5 fruit fly cellular contexts compared by ENCODE assay signal in genomic region chr2L:3804641-3805273, dm6.
A peak's percentile ranks its signal among the peaks of the same experiment; 100 is the strongest.
TF ChIP-seq lines count a peak whose summit lies in the region.

No protein-coding gene starts in this region.

- TF ChIP-seq CTCF in whole organism, embryonic (GFP tag; optimal IDR thresholded peaks at IDR 0.05; lab: Kevin White, UChicago) = peak; percentile 78

TF ChIP-seq in whole organism, adult, 20 proteins besides CTCF, POLR2A, EP300 and RAD21 (continues in another document):
- TF ChIP-seq CG5204 (GFP tag; optimal IDR thresholded peaks at IDR 0.05; lab: Kevin White, UChicago) (peak; percentile 95), Clk (GFP tag; optimal IDR thresholded peaks at IDR 0.05; lab: Kevin White, UChicago) (peak; percentile 89), ovo (GFP tag; optimal IDR thresholded peaks at IDR 0.05; lab: Kevin White, UChicago) (peak; percentile 52), Crg-1 (GFP tag; optimal IDR thresholded peaks at IDR 0.05; lab: Kevin White, UChicago) (peak; percentile 39), CG14711 (tag; optimal IDR thresholded peaks at IDR 0.05; lab: Kevin White, UChicago) (peak; percentile 94), CG11617 (GFP tag; optimal IDR thresholded peaks at IDR 0.05; lab: Kevin White, UChicago) (peak; percentile 79), Hr96 (GFP tag; optimal IDR thresholded peaks at IDR 0.05; lab: Kevin White, UChicago) (peak; percentile 97), tj (GFP tag; optimal IDR thresholded peaks at IDR 0.05; lab: Kevin White, UChicago) (peak; percentile 60), cic (GFP tag; optimal IDR thresholded peaks at IDR 0.05; lab: Kevin White, UChicago) (peak; percentile 85), toe (GFP tag; optimal IDR thresholded peaks at IDR 0.05; lab: Kevin White, UChicago) (peak; percentile 91), pad (GFP tag; optimal IDR thresholded peaks at IDR 0.05; lab: Kevin White, UChicago) (peak; percentile 78), cnc (optimal IDR thresholded peaks at IDR 0.05; lab: Kevin White, UChicago) (no peak), CG1620 (GFP tag; optimal IDR thresholded peaks at IDR 0.05; lab: Kevin White, UChicago) (peak; percentile 72), CG33017 (tag; optimal IDR thresholded peaks at IDR 0.05; lab: Kevin White, UChicago) (peak; percentile 97), CG7045 (GFP tag; optimal IDR thresholded peaks at IDR 0.05; lab: Kevin White, UChicago) (peak; percentile 97), CG7101 (tag; optimal IDR thresholded peaks at IDR 0.05; lab: Kevin White, UChicago) (peak; percentile 95), Mnt (GFP tag; optimal IDR thresholded peaks at IDR 0.05; lab: Kevin White, UChicago) (peak; percentile 79), kay (GFP tag; lab: Kevin White, UChicago; ENCODE audit: borderline replicate concordance) (peak; percentile 76)

TF ChIP-seq in whole organism, embryonic, 481 proteins besides CTCF, POLR2A, EP300 and RAD21 (continues in another document):
- peak; percentile 86 for TF ChIP-seq Neu2 (GFP tag; optimal IDR thresholded peaks at IDR 0.05; lab: Kevin White, UChicago; ENCODE audit: borderline replicate concordance)
- peak; percentile 97 for TF ChIP-seq CG5953 (GFP tag; IDR thresholded peaks at IDR 0.05; lab: Robert Waterston, UW)
- peak; percentile 99 for TF ChIP-seq CG12071 (GFP tag; optimal IDR thresholded peaks at IDR 0.05; lab: Kevin White, UChicago)
- TF ChIP-seq CG17359 (tag; optimal IDR thresholded peaks at IDR 0.05; lab: Kevin White, UChicago) = peak; percentile 100
- TF ChIP-seq cad (GFP tag; optimal IDR thresholded peaks at IDR 0.05; lab: Kevin White, UChicago) = no peak
- TF ChIP-seq ewg (GFP tag; optimal IDR thresholded peaks at IDR 0.05; lab: Kevin White, UChicago) = peak; percentile 99
- TF ChIP-seq unpg (GFP tag; optimal IDR thresholded peaks at IDR 0.05; lab: Kevin White, UChicago) = peak; percentile 99
- peak in 1 of 3 experiments; percentile 94 for TF ChIP-seq lola (GFP tag; optimal IDR thresholded peaks at IDR 0.05; lab: Kevin White, UChicago)
- peak; percentile 96 for TF ChIP-seq CG4854 (GFP tag; optimal IDR thresholded peaks at IDR 0.05; lab: Kevin White, UChicago)
- peak; percentile 98 for TF ChIP-seq Antp (GFP tag; optimal IDR thresholded peaks at IDR 0.05; lab: Kevin White, UChicago)
- TF ChIP-seq CG10462 (GFP tag; optimal IDR thresholded peaks at IDR 0.05; lab: Kevin White, UChicago) = peak; percentile 93
- peak; percentile 98 for TF ChIP-seq E2f1 (GFP tag; IDR thresholded peaks at IDR 0.05; lab: Robert Waterston, UW)
- TF ChIP-seq wor (GFP tag; IDR thresholded peaks at IDR 0.05; lab: Robert Waterston, UW) = peak; percentile 98
- TF ChIP-seq crc (GFP tag; optimal IDR thresholded peaks at IDR 0.05; lab: Kevin White, UChicago) = peak; percentile 97
- peak; percentile 95 for TF ChIP-seq disco-r (GFP tag; optimal IDR thresholded peaks at IDR 0.05; lab: Kevin White, UChicago)
- TF ChIP-seq CG15011 (GFP tag; optimal IDR thresholded peaks at IDR 0.05; lab: Kevin White, UChicago) = peak; percentile 97
- peak; percentile 99 for TF ChIP-seq gem (tag; optimal IDR thresholded peaks at IDR 0.05; lab: Kevin White, UChicago)
- peak; percentile 96 for TF ChIP-seq HLH54F (GFP tag; optimal IDR thresholded peaks at IDR 0.05; lab: Kevin White, UChicago)

TF ChIP-seq in whole organism, prepupa, 60 proteins besides CTCF, POLR2A, EP300 and RAD21 (continues in another document):
- TF ChIP-seq CG9139 (GFP tag; optimal IDR thresholded peaks at IDR 0.05; lab: Kevin White, UChicago) (peak; percentile 99), CG16779 (tag; optimal IDR thresholded peaks at IDR 0.05; lab: Kevin White, UChicago) (peak; percentile 99), CG11762 (GFP tag; optimal IDR thresholded peaks at IDR 0.05; lab: Kevin White, UChicago; ENCODE audit: insufficient read depth) (peak; percentile 99), CG3032 (tag; optimal IDR thresholded peaks at IDR 0.05; lab: Kevin White, UChicago) (peak; percentile 99), Hr39 (GFP tag; optimal IDR thresholded peaks at IDR 0.05; lab: Kevin White, UChicago) (peak; percentile 91), CG34406 (GFP tag; optimal IDR thresholded peaks at IDR 0.05; lab: Kevin White, UChicago) (peak; percentile 96), fkh (GFP tag; optimal IDR thresholded peaks at IDR 0.05; lab: Kevin White, UChicago) (peak; percentile 81), CG8319 (GFP tag; optimal IDR thresholded peaks at IDR 0.05; lab: Kevin White, UChicago) (peak; percentile 94), esn (GFP tag; optimal IDR thresholded peaks at IDR 0.05; lab: Kevin White, UChicago) (peak; percentile 90), spab (GFP tag; optimal IDR thresholded peaks at IDR 0.05; lab: Kevin White, UChicago) (peak; percentile 99), CG8632 (GFP tag; optimal IDR thresholded peaks at IDR 0.05; lab: Kevin White, UChicago) (peak; percentile 96), vri (GFP tag; optimal IDR thresholded peaks at IDR 0.05; lab: Kevin White, UChicago) (peak; percentile 61), cyc (GFP tag; optimal IDR thresholded peaks at IDR 0.05; lab: Kevin White, UChicago) (peak; percentile 93), salr (GFP tag; optimal IDR thresholded peaks at IDR 0.05; lab: Kevin White, UChicago) (peak; percentile 96 to 99), Eip78C (GFP tag; lab: Kevin White, UChicago) (peak; percentile 100), Smox (GFP tag; optimal IDR thresholded peaks at IDR 0.05; lab: Kevin White, UChicago) (peak; percentile 84), CG11902 (GFP tag; optimal IDR thresholded peaks at IDR 0.05; lab: Kevin White, UChicago) (peak; percentile 90), lz (GFP tag; optimal IDR thresholded peaks at IDR 0.05; lab: Kevin White, UChicago) (peak; percentile 92), fd85E (GFP tag; optimal IDR thresholded peaks at IDR 0.05; lab: Kevin White, UChicago) (peak; percentile 91)

TF ChIP-seq in whole organism, pupa, 21 proteins besides CTCF, POLR2A, EP300 and RAD21:
- TF ChIP-seq CG10348 (GFP tag; IDR thresholded peaks at IDR 0.05; lab: Robert Waterston, UW) = peak; percentile 97
- peak; percentile 99 for TF ChIP-seq CG8159 (tag; optimal IDR thresholded peaks at IDR 0.05; lab: Kevin White, UChicago)
- TF ChIP-seq EcR (GFP tag; optimal IDR thresholded peaks at IDR 0.05; lab: Kevin White, UChicago) = peak; percentile 81
- TF ChIP-seq CG32121 (GFP tag; IDR thresholded peaks at IDR 0.05; lab: Robert Waterston, UW) = peak; percentile 100
- peak; percentile 100 for TF ChIP-seq Pif1A (GFP tag; optimal IDR thresholded peaks at IDR 0.05; lab: Kevin White, UChicago)
- TF ChIP-seq Snoo (tag; optimal IDR thresholded peaks at IDR 0.05; lab: Kevin White, UChicago) = peak; percentile 89
- peak; percentile 99 for TF ChIP-seq Pif1B (GFP tag; optimal IDR thresholded peaks at IDR 0.05; lab: Kevin White, UChicago)
- peak; percentile 98 for TF ChIP-seq rn (GFP tag; IDR thresholded peaks at IDR 0.05; lab: Robert Waterston, UW)
- TF ChIP-seq Ets98B (GFP tag; IDR thresholded peaks at IDR 0.05; lab: Robert Waterston, UW) = peak; percentile 99
- peak; percentile 100 for TF ChIP-seq CG34367 (tag; optimal IDR thresholded peaks at IDR 0.05; lab: Kevin White, UChicago)
- peak; percentile 99 for TF ChIP-seq D1 (tag; optimal IDR thresholded peaks at IDR 0.05; lab: Kevin White, UChicago)
- TF ChIP-seq CG17806 (tag; optimal IDR thresholded peaks at IDR 0.05; lab: Kevin White, UChicago) = peak; percentile 100
- TF ChIP-seq CG4496 (GFP tag; IDR thresholded peaks at IDR 0.05; lab: Robert Waterston, UW) = peak; percentile 100
- TF ChIP-seq CG8301 (tag; optimal IDR thresholded peaks at IDR 0.05; lab: Kevin White, UChicago) = peak; percentile 100
- peak; percentile 99 for TF ChIP-seq gl (tag; optimal IDR thresholded peaks at IDR 0.05; lab: Kevin White, UChicago)
- TF ChIP-seq CG14655 (GFP tag; optimal IDR thresholded peaks at IDR 0.05; lab: Kevin White, UChicago) = peak; percentile 100
- TF ChIP-seq CG13204 (GFP tag; optimal IDR thresholded peaks at IDR 0.05; lab: Kevin White, UChicago) = peak; percentile 96
- TF ChIP-seq fd96Ca (GFP tag; IDR thresholded peaks at IDR 0.05; lab: Robert Waterston, UW) = peak; percentile 100
- TF ChIP-seq CG12605 (GFP tag; IDR thresholded peaks at IDR 0.05; lab: Robert Waterston, UW) = peak; percentile 99
- TF ChIP-seq CG9948 (tag; optimal IDR thresholded peaks at IDR 0.05; lab: Kevin White, UChicago) = peak; percentile 100
- peak; percentile 98 for TF ChIP-seq CG15710 (tag; optimal IDR thresholded peaks at IDR 0.05; lab: Kevin White, UChicago)

TF ChIP-seq in whole organism, wandering third instar larva, 38 proteins besides CTCF, POLR2A, EP300 and RAD21 (continues in another document):
- TF ChIP-seq Jra (GFP tag; optimal IDR thresholded peaks at IDR 0.05; lab: Kevin White, UChicago) = no peak
- peak; percentile 73 for TF ChIP-seq CG32264 (GFP tag; optimal IDR thresholded peaks at IDR 0.05; lab: Kevin White, UChicago)
- TF ChIP-seq ey (GFP tag; optimal IDR thresholded peaks at IDR 0.05; lab: Kevin White, UChicago) = peak; percentile 83
- peak; percentile 33 for TF ChIP-seq tai (GFP tag; optimal IDR thresholded peaks at IDR 0.05; lab: Kevin White, UChicago)
- peak; percentile 67 for TF ChIP-seq psq (GFP tag; optimal IDR thresholded peaks at IDR 0.05; lab: Kevin White, UChicago)
- TF ChIP-seq dl (GFP tag; optimal IDR thresholded peaks at IDR 0.05; lab: Kevin White, UChicago; ENCODE audit: insufficient read depth in 1 of 2, partially characterized antibody in 2 of 2) = no peak
- TF ChIP-seq brk (GFP tag; optimal IDR thresholded peaks at IDR 0.05; lab: Kevin White, UChicago) = no peak
- TF ChIP-seq Myc (optimal IDR thresholded peaks at IDR 0.05; lab: Kevin White, UChicago) = no peak
- no peak for TF ChIP-seq Dif (GFP tag; optimal IDR thresholded peaks at IDR 0.05; lab: Kevin White, UChicago; ENCODE audit: partially characterized antibody)
- no peak for TF ChIP-seq Hr83 (GFP tag; optimal IDR thresholded peaks at IDR 0.05; lab: Kevin White, UChicago; ENCODE audit: poor library complexity, severe bottlenecking)
- TF ChIP-seq N (GFP tag; optimal IDR thresholded peaks at IDR 0.05; lab: Kevin White, UChicago) = no peak
- no peak for TF ChIP-seq usp (GFP tag; optimal IDR thresholded peaks at IDR 0.05; lab: Kevin White, UChicago)
- no peak for TF ChIP-seq Rel (GFP tag; optimal IDR thresholded peaks at IDR 0.05; lab: Kevin White, UChicago)
- TF ChIP-seq Rel (tag; optimal IDR thresholded peaks at IDR 0.05; lab: Kevin White, UChicago) = peak; percentile 27
- peak; percentile 93 for TF ChIP-seq sv (GFP tag; optimal IDR thresholded peaks at IDR 0.05; lab: Kevin White, UChicago)
- peak; percentile 91 for TF ChIP-seq fru (GFP tag; optimal IDR thresholded peaks at IDR 0.05; lab: Kevin White, UChicago)
- TF ChIP-seq HLH106 (tag; optimal IDR thresholded peaks at IDR 0.05; lab: Kevin White, UChicago) = peak; percentile 88
- TF ChIP-seq jim (GFP tag; optimal IDR thresholded peaks at IDR 0.05; lab: Kevin White, UChicago) = no peak
- TF ChIP-seq Hnf4 (GFP tag; optimal IDR thresholded peaks at IDR 0.05; lab: Kevin White, UChicago) = peak; percentile 55
- peak; percentile 79 for TF ChIP-seq rgr (GFP tag; optimal IDR thresholded peaks at IDR 0.05; lab: Kevin White, UChicago)
- peak; percentile 44 for TF ChIP-seq woc (GFP tag; optimal IDR thresholded peaks at IDR 0.05; lab: Kevin White, UChicago)
- TF ChIP-seq OdsH (GFP tag; optimal IDR thresholded peaks at IDR 0.05; lab: Kevin White, UChicago) = peak; percentile 66
- TF ChIP-seq Vsx2 (GFP tag; optimal IDR thresholded peaks at IDR 0.05; lab: Kevin White, UChicago; ENCODE audit: partially characterized antibody) = no peak
